Worm (Caenorhabditis elegans) whole organism, L1 larva: Measurements from ENCODE around the gene F40H3.1.
A peak's percentile ranks its signal among the peaks of the same experiment; 100 is the strongest.

ENCODE experiments used
- C04F5.9 ChIP-seq: sonication (generic microtip); optimal IDR thresholded peaks from 2 replicates; lab custom pipeline; 2016; ENCODE audit warnings: missing genetic modification characterization, missing compliant biosample characterization
- C34B4.2 ChIP-seq: sonication (generic microtip); optimal IDR thresholded peaks from 2 replicates; lab custom pipeline; 2017; ENCODE audit warnings: mild to moderate bottlenecking, missing genetic modification characterization, missing compliant biosample characterization
- Y116A8C.19 ChIP-seq: sonication (generic microtip); optimal IDR thresholded peaks from 2 replicates; lab custom pipeline; 2016; ENCODE audit warnings: missing compliant biosample characterization, missing genetic modification characterization, borderline replicate concordance
- alr-1 ChIP-seq: fragments of 200-800 bp; sonication (Bioruptor generic); optimal IDR thresholded peaks from 2 replicates; lab custom pipeline; 2018; ENCODE audit warnings: borderline replicate concordance, mild to moderate bottlenecking, missing genetic modification characterization, missing compliant biosample characterization
- ceh-8 ChIP-seq: fragments of 200-800 bp; sonication (Bioruptor generic); optimal IDR thresholded peaks from 2 replicates; lab custom pipeline; 2018; ENCODE audit warnings: mild to moderate bottlenecking, missing genetic modification characterization, moderate library complexity, missing compliant biosample characterization
- ceh-82 ChIP-seq, 3 experiments: fragments of 150-350 bp in 1 of 3; sonication (generic microtip) in 2 of 3; optimal IDR thresholded peaks; 2 replicates each; lab custom pipeline; 2014 to 2017; ENCODE audit warnings: missing biosample characterization in 3 of 3, missing genetic modification characterization in 3 of 3
- ceh-88 ChIP-seq: fragments of 200-800 bp; sonication (Bioruptor generic); IDR thresholded peaks from 2 replicates; pipeline ENCODE4 v1.3.6; 2022; ENCODE audit warnings: missing genetic modification characterization, missing compliant biosample characterization
- ceh-90 ChIP-seq: sonication (generic microtip); optimal IDR thresholded peaks from 2 replicates; lab custom pipeline; 2016; ENCODE audit warnings: missing genetic modification characterization, missing compliant biosample characterization
- dsc-1 ChIP-seq: sonication (generic microtip); optimal IDR thresholded peaks from 2 replicates; lab custom pipeline; 2016; ENCODE audit warnings: mild to moderate bottlenecking, missing genetic modification characterization, missing compliant biosample characterization
- efl-1 ChIP-seq, 4 experiments: fragments of 150-350 bp; optimal IDR thresholded peaks in 3 of 4; peaks in 1 of 4; 1 replicate in 1 of 4; 2 replicates in 3 of 4; lab custom pipeline; 2014; ENCODE audit warnings: missing biosample characterization in 2 of 4, missing genetic modification characterization in 2 of 4, missing genetic modification reagents in 2 of 4
- egl-13 ChIP-seq: sonication (generic microtip); optimal IDR thresholded peaks from 2 replicates; lab custom pipeline; 2016; ENCODE audit warnings: missing genotype, missing genetic modification reagents, missing genetic modification characterization, missing compliant biosample characterization
- egl-27 ChIP-seq, 2 experiments: fragments of 150-350 bp in 1 of 2; sonication (generic microtip); optimal IDR thresholded peaks; 3 replicates each; lab custom pipeline; 2017 to 2018; ENCODE audit warnings: missing biosample characterization in 2 of 2, missing genetic modification characterization in 2 of 2, missing genetic modification reagents in 2 of 2
- elt-3 ChIP-seq, 6 experiments: fragments of 150-350 bp in 1 of 6; sonication (generic microtip); optimal IDR thresholded peaks; 2 replicates each; lab custom pipeline; 2017 to 2018; ENCODE audit warnings: missing biosample characterization in 6 of 6, missing genetic modification characterization in 6 of 6, inconsistent platforms in 1 of 6
- fkh-10 ChIP-seq: sonication (generic microtip); optimal IDR thresholded peaks from 2 replicates; lab custom pipeline; 2017; ENCODE audit warnings: missing biosample characterization, missing genetic modification reagents, missing genetic modification characterization
- fos-1 ChIP-seq: fragments of 150-350 bp; optimal IDR thresholded peaks from 2 replicates; lab custom pipeline; 2014; ENCODE audit warnings: missing biosample characterization, missing genetic modification characterization
- isw-1 ChIP-seq: fragments of 200-800 bp; sonication (Bioruptor generic); IDR thresholded peaks from 2 replicates; pipeline ENCODE4 v1.3.6; 2022; ENCODE audit warnings: missing genetic modification characterization, missing compliant biosample characterization
- lin-14 ChIP-seq: fragments of 200-800 bp; sonication (Bioruptor generic); optimal IDR thresholded peaks from 2 replicates; lab custom pipeline; 2018; ENCODE audit warnings: mild to moderate bottlenecking, missing genetic modification characterization, moderate library complexity, missing compliant biosample characterization
- lin-15B ChIP-seq: fragments of 150-350 bp; sonication (generic microtip); optimal IDR thresholded peaks from 3 replicates; lab custom pipeline; 2014; ENCODE audit warnings: missing biosample characterization, missing genetic modification characterization
- lin-35 ChIP-seq, 2 experiments: fragments of 150-350 bp; optimal IDR thresholded peaks; 2 replicates each; lab custom pipeline; 2014; ENCODE audit warnings: missing biosample characterization in 2 of 2, missing genetic modification characterization in 2 of 2, missing genetic modification reagents in 2 of 2
- lsy-2 ChIP-seq, 2 experiments: fragments of 150-350 bp; optimal IDR thresholded peaks; 2 replicates each; lab custom pipeline; 2014; ENCODE audit warnings: missing biosample characterization in 2 of 2, missing genetic modification characterization in 2 of 2
- mdl-1 ChIP-seq, 2 experiments: fragments of 150-350 bp; optimal IDR thresholded peaks; 2 replicates each; lab custom pipeline; 2014 to 2017; ENCODE audit warnings: missing biosample characterization in 2 of 2, missing genetic modification characterization in 2 of 2, inconsistent platforms in 1 of 2
- nhr-237 ChIP-seq: fragments of 150-350 bp; optimal IDR thresholded peaks from 2 replicates; lab custom pipeline; 2014; ENCODE audit warnings: missing biosample characterization, missing genetic modification characterization
- nhr-28 ChIP-seq: fragments of 150-350 bp; optimal IDR thresholded peaks from 2 replicates; lab custom pipeline; 2014; ENCODE audit warnings: missing biosample characterization, missing genetic modification characterization
- nhr-77 ChIP-seq: fragments of 150-350 bp; optimal IDR thresholded peaks from 2 replicates; lab custom pipeline; 2014; ENCODE audit warnings: missing biosample characterization, missing genetic modification characterization
- nhr-90 ChIP-seq: sonication (generic microtip); optimal IDR thresholded peaks from 2 replicates; lab custom pipeline; 2016; ENCODE audit warnings: mild to moderate bottlenecking, missing genetic modification characterization, missing compliant biosample characterization; ENCODE audit not compliant: poor library complexity
- pag-3 ChIP-seq: sonication (generic microtip); optimal IDR thresholded peaks from 2 replicates; lab custom pipeline; 2017; ENCODE audit warnings: missing genetic modification characterization, mild to moderate bottlenecking, missing compliant biosample characterization, antibody characterized with exemption, borderline replicate concordance; ENCODE audit not compliant: insufficient read depth
- pqm-1 ChIP-seq: sonication (generic microtip); optimal IDR thresholded peaks from 3 replicates; lab custom pipeline; 2017; ENCODE audit warnings: missing biosample characterization, missing genetic modification characterization
- skn-1 ChIP-seq: fragments of 150-350 bp; optimal IDR thresholded peaks from 2 replicates; lab custom pipeline; 2014; ENCODE audit warnings: missing biosample characterization, missing genetic modification characterization
- snpc-4 ChIP-seq: fragments of 150-350 bp; optimal IDR thresholded peaks from 2 replicates; lab custom pipeline; 2014; ENCODE audit warnings: missing biosample characterization, missing genetic modification characterization
- sox-4 ChIP-seq: sonication (generic microtip); optimal IDR thresholded peaks from 2 replicates; lab custom pipeline; 2016; ENCODE audit warnings: missing genetic modification characterization, missing compliant biosample characterization
- tlp-1 ChIP-seq: fragments of 150-350 bp; optimal IDR thresholded peaks from 2 replicates; lab custom pipeline; 2014; ENCODE audit warnings: missing biosample characterization, missing genetic modification characterization
- vab-15 ChIP-seq: sonication (generic microtip); optimal IDR thresholded peaks from 2 replicates; lab custom pipeline; 2017; ENCODE audit warnings: missing genotype, mild to moderate bottlenecking, missing genetic modification characterization, missing compliant biosample characterization
- xbp-1 ChIP-seq: sonication (generic microtip); optimal IDR thresholded peaks from 2 replicates; lab custom pipeline; 2016; ENCODE audit warnings: missing genetic modification characterization, missing compliant biosample characterization

The F40H3.1 gene

DNA sequence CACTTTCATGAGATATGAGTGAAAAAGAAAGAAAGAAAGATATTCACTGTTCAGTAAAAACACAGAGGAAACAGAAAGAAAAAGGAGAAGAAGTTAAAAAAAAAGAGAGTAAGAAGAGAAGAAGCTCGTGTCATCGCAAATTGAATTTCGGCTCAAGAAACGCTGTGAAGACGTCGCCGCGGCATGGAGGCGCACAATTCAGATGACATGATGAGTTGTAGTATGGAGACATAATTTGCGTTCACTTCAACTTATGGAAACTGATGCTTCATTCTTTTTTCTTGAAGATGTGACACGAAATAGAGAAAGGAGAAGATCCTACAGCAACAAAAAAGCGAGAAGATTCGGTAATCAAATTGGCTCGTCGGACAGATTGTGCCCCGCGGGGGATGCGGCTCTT is 31.3 kb upstream of the F40H3.1 start (continued):
- TF ChIP-seq Y116A8C.19, result no peak
- no peak for TF ChIP-seq lin-15B
- TF ChIP-seq lin-35 (GFP tag; optimal IDR thresholded peaks at IDR 0.05; lab: Kevin White, UChicago), result no peak
- no peak for TF ChIP-seq vab-15 (tag; lab: Kevin White, UChicago)
- no peak for TF ChIP-seq lsy-2 (tag; optimal IDR thresholded peaks at IDR 0.05; lab: Kevin White, UChicago)
- no peak for TF ChIP-seq C34B4.2 (tag; lab: Kevin White, UChicago)
- TF ChIP-seq ceh-90 (tag; lab: Kevin White, UChicago), result no peak
- TF ChIP-seq nhr-77, result no peak
- TF ChIP-seq nhr-28 (tag; lab: Kevin White, UChicago), result no peak
- no peak for TF ChIP-seq fos-1
- no peak for TF ChIP-seq mdl-1 (tag; optimal IDR thresholded peaks at IDR 0.05; lab: Kevin White, UChicago)
- no peak for TF ChIP-seq pqm-1
- no peak for TF ChIP-seq ceh-8 (GFP tag; lab: Kevin White, UChicago)
- TF ChIP-seq C04F5.9 (tag; lab: Kevin White, UChicago), result no peak
- TF ChIP-seq tlp-1 (tag; lab: Kevin White, UChicago), result no peak
- TF ChIP-seq dsc-1, result no peak
- no peak for TF ChIP-seq nhr-90
- no peak for TF ChIP-seq snpc-4 (tag; lab: Kevin White, UChicago)
- no peak for TF ChIP-seq efl-1 (optimal IDR thresholded peaks at IDR 0.05; lab: Kevin White, UChicago)
- TF ChIP-seq efl-1 (GFP tag; optimal IDR thresholded peaks at IDR 0.05 in 1 of 2; lab: Kevin White, UChicago), result peak in 1 of 2 experiments; percentile 43

DNA sequence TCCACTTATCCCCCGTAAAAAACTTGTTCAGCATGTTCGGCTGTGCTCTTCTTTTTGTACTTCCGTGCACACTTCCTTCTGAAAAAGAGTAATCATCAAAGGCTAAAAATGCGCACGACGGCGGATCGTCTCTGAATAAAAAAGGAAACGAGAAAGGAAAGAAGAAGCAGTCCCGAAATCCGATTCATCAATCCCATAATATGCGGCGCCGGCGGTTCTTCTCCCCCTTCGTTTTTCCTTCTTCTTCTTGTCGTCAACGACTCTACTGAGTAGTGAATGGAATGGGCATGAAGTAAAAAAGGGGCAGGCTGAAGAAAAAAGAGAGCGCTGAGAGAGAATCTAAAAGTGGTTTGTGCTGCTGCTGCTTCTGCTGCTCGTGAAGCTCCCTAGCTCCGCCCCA is 30.2 kb upstream of the F40H3.1 start:
- peak; percentile 94 for TF ChIP-seq fkh-10
- no peak for TF ChIP-seq ceh-88 (GFP tag; lab: Robert Waterston, UW)
- no peak for TF ChIP-seq lin-35 (GFP tag; optimal IDR thresholded peaks at IDR 0.05; lab: Kevin White, UChicago)
- peak; percentile 5 for TF ChIP-seq egl-13 (tag; lab: Kevin White, UChicago)
- no peak for TF ChIP-seq nhr-237 (tag; lab: Kevin White, UChicago)
- peak in 1 of 3 experiments; percentile 9 for TF ChIP-seq ceh-82 (tag; optimal IDR thresholded peaks at IDR 0.05; lab: Kevin White, UChicago)
- no peak for TF ChIP-seq xbp-1 (tag; lab: Kevin White, UChicago)
- TF ChIP-seq lin-14 (GFP tag; lab: Kevin White, UChicago), result peak; percentile 69
- no peak for TF ChIP-seq sox-4 (tag; lab: Kevin White, UChicago)
- TF ChIP-seq pqm-1, result no peak
- no peak for TF ChIP-seq C04F5.9 (tag; lab: Kevin White, UChicago)
- TF ChIP-seq alr-1 (tag; lab: Kevin White, UChicago), result no peak
- TF ChIP-seq elt-3 (tag; optimal IDR thresholded peaks at IDR 0.05; lab: Kevin White, UChicago), result no peak

DNA sequence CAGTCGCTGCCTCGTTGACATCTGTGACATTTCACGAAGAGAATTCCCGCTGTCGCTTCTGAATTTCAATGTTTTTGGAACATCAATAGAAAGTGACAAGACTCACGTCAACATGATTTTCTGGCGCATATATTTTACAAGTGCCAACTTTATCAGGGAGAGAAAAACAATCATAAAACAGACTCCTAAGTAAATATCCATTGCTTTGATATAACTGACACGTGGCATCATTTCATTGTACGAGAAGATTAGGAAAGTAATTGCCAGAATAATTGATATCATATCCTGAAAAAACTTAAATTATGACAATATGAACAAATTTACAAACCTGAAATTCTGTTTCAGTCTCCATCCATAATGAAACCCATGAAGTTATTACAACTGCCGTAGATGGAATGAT is 21.5 kb upstream of the F40H3.1 start:
- TF ChIP-seq isw-1 (GFP tag; lab: Robert Waterston, UW), result no peak

DNA sequence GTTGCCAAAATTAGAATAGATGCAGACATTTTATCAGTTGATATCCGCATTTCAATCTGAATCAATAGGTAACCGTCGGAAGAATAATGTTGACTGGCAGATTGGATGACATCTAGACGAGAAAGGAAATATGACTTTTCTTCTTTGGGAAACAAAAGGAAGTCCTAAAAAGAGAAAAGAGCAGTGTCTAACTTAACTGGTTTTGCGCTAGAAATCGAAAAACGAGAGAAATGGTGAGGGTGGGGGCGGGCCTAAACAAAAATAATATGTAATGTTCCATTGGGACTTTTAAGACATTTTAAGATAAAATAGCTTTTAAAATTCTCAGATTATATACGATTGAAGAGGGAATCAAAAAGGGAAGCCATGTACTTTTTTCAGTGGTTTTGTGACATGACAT is 18.6 kb upstream of the F40H3.1 start, which contains the start of gene exp-1:
Gene exp-1 (minus strand): TSS at position 101 of the 400 bp plus-strand sequence.
- TF ChIP-seq nhr-77 (no peak), efl-1 (optimal IDR thresholded peaks at IDR 0.05; lab: Kevin White, UChicago) (no peak), efl-1 (GFP tag; optimal IDR thresholded peaks at IDR 0.05 in 1 of 2; lab: Kevin White, UChicago) (peak in 1 of 2 experiments; percentile 35)
- TF ChIP-seq, all 84 proteins: peak for 1

DNA sequence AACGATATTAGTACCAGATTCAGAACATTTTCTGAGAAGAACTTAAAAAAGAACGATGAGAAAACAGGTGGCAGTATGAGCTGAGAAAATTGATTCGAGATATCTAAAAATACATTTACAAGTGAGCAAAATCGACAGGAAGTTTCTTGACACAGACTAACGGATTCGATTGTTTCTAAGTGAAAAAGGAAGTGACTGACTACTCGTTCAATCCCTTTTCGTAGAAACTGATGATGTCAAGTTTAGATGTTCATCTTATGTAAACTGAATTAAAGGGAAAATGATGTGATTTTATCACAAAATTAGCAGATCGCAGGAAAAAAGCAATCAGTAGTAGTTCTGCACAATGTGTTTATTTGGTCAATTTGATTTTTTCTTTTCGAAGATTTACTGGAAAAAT is 14.5 kb upstream of the F40H3.1 start:
- TF ChIP-seq fkh-10 (peak; percentile 64), lin-14 (GFP tag; lab: Kevin White, UChicago) (peak; percentile 14), pag-3 (tag; lab: Kevin White, UChicago) (no peak), egl-27 (tag; optimal IDR thresholded peaks at IDR 0.05; lab: Kevin White, UChicago) (no peak), skn-1 (tag; lab: Kevin White, UChicago) (no peak)
